Worm (Caenorhabditis elegans): ENCODE measurements around the gene col-81.

Gene col-81

DNA sequence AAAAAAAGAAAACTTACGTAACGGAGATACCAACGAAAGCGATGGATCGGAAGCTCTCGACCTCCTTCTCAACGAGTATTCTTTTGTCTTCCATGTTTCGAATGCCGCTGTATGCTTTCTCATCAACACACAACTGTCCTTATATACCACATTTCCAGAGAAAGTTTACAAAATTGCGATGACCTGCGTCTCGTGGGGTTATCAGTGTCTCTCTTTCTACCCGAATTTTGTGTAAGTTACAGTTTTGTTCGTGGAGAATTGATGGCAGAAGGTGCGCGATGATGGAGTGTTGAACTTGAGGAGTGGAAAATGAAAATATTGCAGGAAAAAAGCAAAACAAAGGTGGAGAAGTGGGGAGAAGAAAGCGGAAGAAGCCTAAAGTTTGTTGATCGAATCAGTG, at the start of gene col-81:
Gene col-81, minus strand, starts transcription at position 101 of the 400 bp plus-strand sequence.
- TF ChIP-seq B0261.1 (tag; optimal IDR thresholded peaks at IDR 0.05) (no peak), gei-17 (GFP tag; optimal IDR thresholded peaks at IDR 0.05) (no peak), mxl-1 (tag; optimal IDR thresholded peaks at IDR 0.05) (no peak), somi-1 (GFP tag; optimal IDR thresholded peaks at IDR 0.05) (no peak), rcor-1 (GFP tag; IDR thresholded peaks at IDR 0.05) (no peak), B0035.1 (tag; optimal IDR thresholded peaks at IDR 0.05) (no peak)

DNA sequence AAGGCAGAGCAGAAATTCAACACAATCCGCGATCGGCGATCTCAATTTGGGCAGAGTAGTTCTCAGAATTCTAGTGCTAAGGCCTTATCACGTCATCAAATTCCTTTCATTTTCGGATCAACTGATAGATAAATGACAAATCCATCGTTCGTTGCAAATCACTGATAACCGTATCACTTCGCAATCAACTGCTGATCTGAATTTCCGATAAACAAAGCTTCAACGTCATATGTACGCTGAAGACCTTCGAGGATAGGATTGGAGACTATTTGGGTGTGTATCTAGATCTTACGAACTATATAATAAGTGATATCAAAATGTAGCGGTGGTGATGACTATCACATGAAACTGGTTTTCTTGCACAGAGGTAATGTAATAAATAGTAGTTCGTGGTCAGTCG, 43.7 kb upstream of the col-81 start:
- TF ChIP-seq sea-2 (GFP tag; IDR thresholded peaks at IDR 0.05) (no peak), F39B2.1 (GFP tag; IDR thresholded peaks at IDR 0.05) (no peak), cebp-1 (GFP tag; IDR thresholded peaks at IDR 0.05) (no peak), cebp-1 (tag; optimal IDR thresholded peaks at IDR 0.05) (no peak), lir-1 (GFP tag; conservative IDR thresholded peaks at IDR 0.05) (no peak), fkh-3 (tag; optimal IDR thresholded peaks at IDR 0.05) (no peak), ceh-100 (GFP tag; IDR thresholded peaks at IDR 0.05) (no peak), rcor-1 (GFP tag; IDR thresholded peaks at IDR 0.05) (no peak), C06A6.2 (GFP tag; conservative IDR thresholded peaks at IDR 0.05) (no peak), snpc-1.3 (tag; optimal IDR thresholded peaks at IDR 0.05; ENCODE audit: insufficient read depth) (no peak), ztf-3 (GFP tag; optimal IDR thresholded peaks at IDR 0.05) (no peak), ceh-40 (GFP tag; IDR thresholded peaks at IDR 0.05) (no peak), lin-40 (tag; optimal IDR thresholded peaks at IDR 0.05) (no peak), rpc-1 (optimal IDR thresholded peaks at IDR 0.05) (no peak), rpc-1 (tag; optimal IDR thresholded peaks at IDR 0.05) (no peak), madf-6 (GFP tag; IDR thresholded peaks at IDR 0.05) (no peak), mes-4 (tag; optimal IDR thresholded peaks at IDR 0.05) (no peak)

DNA sequence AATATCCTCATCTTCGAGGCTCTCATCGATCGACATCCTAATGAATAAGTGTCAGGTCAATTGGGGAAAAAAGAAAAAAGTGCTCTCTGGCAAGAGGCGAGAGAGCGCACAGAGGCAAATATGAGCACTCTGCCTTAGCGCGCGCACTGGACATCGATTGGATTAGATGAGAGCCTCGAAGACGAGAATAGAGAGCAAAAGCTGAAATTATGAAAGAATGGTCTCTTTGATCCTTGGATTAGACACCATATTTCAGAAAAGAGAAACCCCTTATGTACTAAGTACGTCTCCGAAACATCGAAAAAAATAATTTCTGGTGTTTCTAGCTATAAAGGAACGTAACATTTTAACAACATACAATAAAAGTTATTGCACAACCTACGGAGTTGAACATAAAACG, 41.7 kb upstream of the col-81 start, which contains the start of gene F45E10.2:
Gene F45E10.2, minus strand, starts transcription at position 101 of the 400 bp plus-strand sequence.
- TF ChIP-seq F23B12.7 (tag; optimal IDR thresholded peaks at IDR 0.05; ENCODE audit: insufficient read depth) (no peak), nhr-80 (tag; optimal IDR thresholded peaks at IDR 0.05) (no peak)

DNA sequence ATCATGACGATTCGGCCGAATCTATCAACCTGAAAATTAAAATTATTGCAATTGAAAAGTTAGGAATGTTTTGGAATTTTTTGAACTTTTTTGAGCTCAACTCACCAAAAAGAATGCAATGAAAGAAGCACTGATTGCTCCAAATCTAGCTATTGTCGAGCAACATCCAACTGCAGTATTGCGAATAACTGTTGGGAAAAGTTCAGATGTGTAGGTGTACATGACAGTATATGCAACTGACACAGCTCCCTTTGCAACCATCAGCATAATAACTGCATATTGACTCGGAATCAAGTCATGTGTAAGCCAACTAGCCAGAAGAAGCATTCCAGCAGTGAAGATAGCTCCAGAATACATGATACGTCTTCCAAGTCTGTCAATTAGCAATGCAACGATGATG, 39.0 kb upstream of the col-81 start:
- TF ChIP-seq bed-1 (GFP tag; IDR thresholded peaks at IDR 0.05), result no peak

DNA sequence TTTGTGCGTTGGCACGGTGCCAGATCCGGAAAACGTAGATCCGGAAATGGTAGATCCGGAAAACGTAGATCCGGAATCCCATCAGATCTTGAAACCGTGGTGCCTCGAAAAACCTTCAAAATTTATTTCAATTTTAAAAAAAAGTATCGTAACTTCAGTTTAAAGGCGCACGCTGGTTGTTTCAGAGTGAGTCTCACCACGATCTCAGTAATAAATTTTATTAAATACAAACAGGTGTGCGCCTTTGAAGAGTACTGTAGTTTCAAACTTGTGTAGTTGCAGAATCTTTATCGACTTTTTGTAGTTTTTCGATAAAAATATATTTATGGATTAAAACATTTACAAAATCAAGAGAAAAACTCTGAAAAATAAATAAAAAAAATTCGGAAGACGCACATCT, 37.1 kb upstream of the col-81 start:
- TF ChIP-seq ceh-40 (GFP tag; IDR thresholded peaks at IDR 0.05), result no peak
- TF ChIP-seq D2030.7 (GFP tag; IDR thresholded peaks at IDR 0.05), result peak; percentile 84
- peak; percentile 82 for TF ChIP-seq B0019.2 (GFP tag; conservative IDR thresholded peaks at IDR 0.05)
- no peak for TF ChIP-seq nhr-120 (GFP tag; IDR thresholded peaks at IDR 0.05)
- peak; percentile 89 for TF ChIP-seq xnd-1 (tag; optimal IDR thresholded peaks at IDR 0.05)
- no peak for TF ChIP-seq nhr-90 (tag; optimal IDR thresholded peaks at IDR 0.05)
- no peak; the same call in 1 of the 2 replicates for TF ChIP-seq hmg-1.2 (GFP tag; IDR thresholded peaks at IDR 0.05)
- TF ChIP-seq madf-6 (GFP tag; IDR thresholded peaks at IDR 0.05), result peak; percentile 98
- TF ChIP-seq C17E4.6 (GFP tag; IDR thresholded peaks at IDR 0.05), result no peak
- no peak for TF ChIP-seq somi-1 (GFP tag; optimal IDR thresholded peaks at IDR 0.05)
- peak; percentile 58; the same call in 1 of the 2 replicates for TF ChIP-seq madf-3 (GFP tag; IDR thresholded peaks at IDR 0.05)
- peak; percentile 60 for TF ChIP-seq ceh-100 (GFP tag; IDR thresholded peaks at IDR 0.05)
- peak; percentile 99 for TF ChIP-seq lsl-1 (GFP tag; optimal IDR thresholded peaks at IDR 0.05)
- TF ChIP-seq efl-1 (GFP tag; optimal IDR thresholded peaks at IDR 0.05), result peak; percentile 71
- TF ChIP-seq tbp1 (GFP tag; optimal IDR thresholded peaks at IDR 0.05), result peak; percentile 27
- TF ChIP-seq ekl-4 (GFP tag; IDR thresholded peaks at IDR 0.05), result 0 out of 2 replicates have a peak, but pooled peaks have one; percentile 41
- TF ChIP-seq tbx-9 (tag; optimal IDR thresholded peaks at IDR 0.05; ENCODE audit: borderline replicate concordance), result no peak
- TF ChIP-seq atf-7 (tag; optimal IDR thresholded peaks at IDR 0.05), result no peak
- TF ChIP-seq ZK185.1 (tag; optimal IDR thresholded peaks at IDR 0.05; ENCODE audit: poor library complexity, severe bottlenecking), result no peak
- no peak for TF ChIP-seq akir-1 (GFP tag; optimal IDR thresholded peaks at IDR 0.05)
- TF ChIP-seq snpc-3.4 (tag; optimal IDR thresholded peaks at IDR 0.05), result peak; percentile 63
- peak; percentile 75 for TF ChIP-seq lin-54 (GFP tag; optimal IDR thresholded peaks at IDR 0.05)
- no peak for TF ChIP-seq lir-1 (GFP tag; conservative IDR thresholded peaks at IDR 0.05)
- peak; percentile 19; the same call in 1 of the 2 replicates for TF ChIP-seq F39B2.1 (GFP tag; IDR thresholded peaks at IDR 0.05)
